Worm (Caenorhabditis elegans): Measurements from ENCODE around the gene try-14.

The try-14 gene

DNA sequence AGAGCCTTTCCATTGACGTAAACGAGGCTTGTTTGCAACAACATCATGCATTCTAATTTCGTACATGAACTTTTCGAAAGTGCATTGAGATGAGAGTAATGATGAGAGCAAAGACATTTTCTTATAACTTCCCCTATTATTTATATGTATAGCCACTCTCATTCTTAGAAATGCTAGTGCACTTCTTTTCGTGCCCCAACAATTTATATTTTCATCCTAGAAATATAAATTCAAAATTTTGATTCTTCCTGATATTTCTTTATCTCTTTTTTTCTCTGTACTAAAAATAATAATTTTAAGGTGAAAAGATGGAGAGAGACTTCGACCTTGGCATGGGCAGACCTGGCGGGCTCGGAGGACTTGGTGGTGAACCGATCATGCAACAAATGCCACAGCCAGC is 16.4 kb downstream of the try-14 start, which contains the start of gene mek-1:
mek-1 (plus strand) TSS at position 301 of the 400 bp plus-strand sequence.
- TF ChIP-seq lsy-2 (tag; optimal IDR thresholded peaks at IDR 0.05) (no peak), mef-2 (tag; optimal IDR thresholded peaks at IDR 0.05) (peak; percentile 46), sox-4 (tag; optimal IDR thresholded peaks at IDR 0.05) (peak; percentile 46), nhr-77 (tag; optimal IDR thresholded peaks at IDR 0.05) (no peak), nhr-71 (tag; optimal IDR thresholded peaks at IDR 0.05) (peak; percentile 4), vab-15 (tag; optimal IDR thresholded peaks at IDR 0.05) (no peak), ces-1 (GFP tag; optimal IDR thresholded peaks at IDR 0.05) (no peak)

DNA sequence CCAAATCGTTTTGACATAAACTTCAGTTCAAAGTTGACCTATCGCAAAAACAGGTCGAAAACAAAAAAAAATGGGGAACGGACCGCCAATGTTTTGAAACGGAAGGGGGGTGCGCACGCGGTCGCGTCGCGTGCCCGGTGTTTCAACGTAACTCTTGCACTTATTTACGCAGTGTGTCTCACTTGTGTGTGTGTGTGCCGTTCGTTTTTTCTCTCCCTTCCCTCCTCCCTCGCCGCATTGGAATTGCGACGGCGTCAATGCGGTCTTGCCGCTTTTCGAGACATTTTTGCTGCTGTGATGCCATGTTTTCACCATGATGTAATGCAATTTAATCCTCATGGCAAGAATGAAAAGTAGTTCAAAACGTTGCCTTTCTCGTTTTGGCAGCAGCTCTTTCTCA is 16.9 kb downstream of the try-14 start:
- TF ChIP-seq snu-23 (GFP tag; optimal IDR thresholded peaks at IDR 0.05) (peak; percentile 8), efl-1 (optimal IDR thresholded peaks at IDR 0.05) (no peak), efl-1 (GFP tag; optimal IDR thresholded peaks at IDR 0.05 in 1 of 2) (peak in 1 of 2 experiments; percentile 79), unc-86 (tag; optimal IDR thresholded peaks at IDR 0.05) (no peak), pax-3 (tag; optimal IDR thresholded peaks at IDR 0.05) (peak; percentile 42), ceh-82 (tag; optimal IDR thresholded peaks at IDR 0.05) (peak in 1 of 3 experiments; percentile 16), lsy-2 (tag; optimal IDR thresholded peaks at IDR 0.05) (peak in 1 of 2 experiments; percentile 15), fkh-8 (tag; optimal IDR thresholded peaks at IDR 0.05) (peak; percentile 14), F16B12.6 (tag; optimal IDR thresholded peaks at IDR 0.05) (peak; percentile 21), lin-14 (GFP tag; optimal IDR thresholded peaks at IDR 0.05) (peak; percentile 89), zip-4 (GFP tag; optimal IDR thresholded peaks at IDR 0.05) (no peak), xbp-1 (tag; optimal IDR thresholded peaks at IDR 0.05) (peak; percentile 21), mep-1 (tag; optimal IDR thresholded peaks at IDR 0.05) (peak; percentile 15), nhr-47 (tag; optimal IDR thresholded peaks at IDR 0.05) (peak; percentile 11), rnt-1 (tag; optimal IDR thresholded peaks at IDR 0.05) (peak; percentile 0), nhr-85 (tag) (peak; percentile 21), egl-27 (tag; optimal IDR thresholded peaks at IDR 0.05) (no peak), mdl-1 (tag; optimal IDR thresholded peaks at IDR 0.05) (peak in 1 of 2 experiments; percentile 9), lin-35 (GFP tag; optimal IDR thresholded peaks at IDR 0.05) (peak in 1 of 2 experiments; percentile 18), fos-1 (tag; optimal IDR thresholded peaks at IDR 0.05) (no peak), lin-39 (tag; optimal IDR thresholded peaks at IDR 0.05) (no peak)

DNA sequence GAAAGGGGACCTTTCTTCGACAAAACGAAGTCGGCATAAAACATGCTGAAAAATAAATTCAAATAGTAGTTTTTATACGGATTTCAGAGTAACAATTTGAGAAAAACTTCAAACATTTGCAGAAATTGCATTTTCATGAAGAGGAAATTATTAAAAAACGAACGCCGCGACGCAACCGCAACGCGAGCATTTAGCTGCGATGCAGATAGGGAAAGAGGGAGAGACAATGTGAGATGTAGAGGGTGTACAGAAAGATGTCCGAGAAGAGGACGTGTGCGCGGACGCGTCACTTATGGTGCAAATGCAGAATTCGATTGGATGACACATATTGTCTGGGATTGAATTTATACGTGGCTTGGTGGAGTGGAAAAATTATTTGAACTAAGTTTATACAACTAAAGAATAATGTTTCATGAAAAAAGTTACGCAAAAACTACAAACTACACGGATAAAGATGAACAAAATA is 20.4 kb downstream of the try-14 start, which contains the start of gene coh-1:
coh-1 (minus strand) TSS at position 51 of the 466 bp plus-strand sequence.
- TF ChIP-seq jun-1 (tag; optimal IDR thresholded peaks at IDR 0.05) (peak; percentile 2), snpc-4 (tag; optimal IDR thresholded peaks at IDR 0.05) (peak; percentile 39), vab-15 (tag; optimal IDR thresholded peaks at IDR 0.05) (no peak), fkh-4 (tag; optimal IDR thresholded peaks at IDR 0.05; ENCODE audit: borderline replicate concordance) (no peak), hpl-2 (GFP tag; optimal IDR thresholded peaks at IDR 0.05) (no peak), nhr-85 (tag) (peak; percentile 70), hlh-17 (GFP tag; optimal IDR thresholded peaks at IDR 0.05; ENCODE audit: borderline replicate concordance) (no peak), lin-15B (tag; optimal IDR thresholded peaks at IDR 0.05) (peak; percentile 27), ets-5 (GFP tag; IDR thresholded peaks at IDR 0.05) (no peak), alr-1 (tag; optimal IDR thresholded peaks at IDR 0.05; ENCODE audit: borderline replicate concordance) (no peak), sptf-1 (tag; optimal IDR thresholded peaks at IDR 0.05) (no peak), unc-30 (tag; optimal IDR thresholded peaks at IDR 0.05) (no peak), blmp-1 (tag; optimal IDR thresholded peaks at IDR 0.05) (peak; percentile 72), aha-1 (tag; optimal IDR thresholded peaks at IDR 0.05) (no peak), pax-3 (tag; optimal IDR thresholded peaks at IDR 0.05) (no peak), nhr-76 (tag; optimal IDR thresholded peaks at IDR 0.05) (no peak), mep-1 (tag; optimal IDR thresholded peaks at IDR 0.05) (peak; percentile 73), nhr-28 (tag; optimal IDR thresholded peaks at IDR 0.05) (no peak), ztf-4 (tag; optimal IDR thresholded peaks at IDR 0.05) (no peak), nhr-19 (GFP tag; conservative IDR thresholded peaks at IDR 0.05) (peak; percentile 37; the same call in 1 of the 2 replicates), efl-1 (optimal IDR thresholded peaks at IDR 0.05) (peak; percentile 46 to 64), efl-1 (GFP tag; optimal IDR thresholded peaks at IDR 0.05 in 1 of 2) (peak in 1 of 2 experiments; percentile 33), C04F5.9 (tag; optimal IDR thresholded peaks at IDR 0.05) (no peak), nhr-47 (tag; optimal IDR thresholded peaks at IDR 0.05) (peak; percentile 69), ceh-90 (tag; optimal IDR thresholded peaks at IDR 0.05) (no peak), unc-130 (tag; optimal IDR thresholded peaks at IDR 0.05) (no peak), ces-1 (GFP tag; optimal IDR thresholded peaks at IDR 0.05) (no peak), unc-98 (GFP tag; IDR thresholded peaks at IDR 0.05) (no peak), unc-62 (GFP tag; optimal IDR thresholded peaks at IDR 0.05) (no peak), dpl-1 (GFP tag; optimal IDR thresholded peaks at IDR 0.05) (peak; percentile 8 to 40 (median 34)), lin-14 (GFP tag; optimal IDR thresholded peaks at IDR 0.05) (peak; percentile 89), mdl-1 (tag; optimal IDR thresholded peaks at IDR 0.05) (peak in 1 of 2 experiments; percentile 69)
